Fruit fly (Drosophila melanogaster) whole organism, embryonic: Measurements from ENCODE around the gene CG7069.

Experiments used
- CG13424 ChIP-seq: fragments of 200-800 bp; sonication (Bioruptor generic); optimal IDR thresholded peaks from 2 replicates; lab custom pipeline; 2019; ENCODE audit warnings: missing biosample characterization, mild to moderate bottlenecking, missing genetic modification characterization, moderate library complexity
- CG17912 ChIP-seq: fragments of 200-800 bp; sonication (Bioruptor generic); optimal IDR thresholded peaks from 2 replicates; lab custom pipeline; 2018; ENCODE audit warnings: missing biosample characterization, mild to moderate bottlenecking, missing genetic modification characterization
- HLHmδ ChIP-seq: fragments of 200-800 bp; sonication (Bioruptor generic); optimal IDR thresholded peaks from 2 replicates; lab custom pipeline; 2018; ENCODE audit warnings: missing biosample characterization, mild to moderate bottlenecking, missing genetic modification characterization, moderate library complexity
- grau ChIP-seq: fragments of 200-800 bp; optimal IDR thresholded peaks from 3 replicates; lab custom pipeline; 2019; ENCODE audit warnings: missing biosample characterization, mild to moderate bottlenecking, missing genetic modification characterization, moderate library complexity
- tin ChIP-seq: fragments of 200-800 bp; sonication (Bioruptor generic); optimal IDR thresholded peaks from 3 replicates; lab custom pipeline; 2016; ENCODE audit warnings: missing biosample characterization, missing genetic modification characterization

DNA sequence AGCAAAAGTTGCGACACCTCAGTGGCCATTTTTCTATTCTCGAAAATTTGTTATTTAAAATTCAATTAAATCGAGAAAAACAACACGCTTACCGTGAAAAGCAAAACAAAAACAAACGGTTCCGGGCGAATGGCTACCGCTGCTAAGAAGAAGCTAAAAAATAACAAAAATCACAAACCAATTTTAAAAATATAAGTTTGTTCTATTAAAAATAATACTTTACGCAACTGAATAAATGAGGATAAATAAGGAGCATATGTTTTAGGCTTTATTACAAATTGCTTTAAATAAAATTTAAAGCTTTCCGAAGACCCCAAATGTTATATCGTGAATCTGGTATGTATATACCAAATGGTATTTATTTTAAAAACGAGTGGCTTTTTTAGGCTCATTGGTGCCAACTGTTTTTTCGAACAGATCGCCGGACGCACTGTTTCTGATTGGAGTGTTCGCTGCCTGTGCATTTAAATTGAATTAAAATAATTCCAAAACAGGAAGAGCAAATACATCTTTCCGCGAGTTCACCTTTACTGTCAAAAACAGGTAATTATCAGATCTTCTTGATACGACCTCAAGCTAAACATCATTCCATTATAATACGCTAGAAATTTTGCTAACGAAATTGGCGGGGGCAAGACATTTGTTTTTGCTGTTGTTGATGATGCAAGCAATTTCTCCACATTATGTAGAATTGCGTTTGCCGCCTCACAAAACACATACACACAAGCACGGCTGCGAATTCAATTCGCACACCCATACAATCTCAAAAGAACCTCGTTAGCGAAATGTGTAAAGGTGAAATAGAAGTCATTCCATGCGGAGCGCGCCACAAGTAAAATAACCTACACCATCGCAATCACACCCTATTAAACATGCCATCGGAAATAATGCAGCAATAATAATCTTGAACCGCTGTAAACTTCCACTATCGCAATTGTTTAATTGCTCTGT lies 5.2 kb upstream of the CG7069 start, which contains the start of the genes Polr3F and PyK:
- TF ChIP-seq CG17912 (GFP tag; lab: Kevin White, UChicago) (no peak), tin (GFP tag; lab: Kevin White, UChicago) (peak; percentile 24), grau (peak; percentile 51), CG13424 (tag; lab: Kevin White, UChicago) (peak; percentile 46), HLHmδ (GFP tag; lab: Kevin White, UChicago) (no peak)
